Fruit fly (Drosophila melanogaster) S2 (cell line): Measurements from ENCODE around the gene NELF-B.

Source experiments
- CG8478 ChIP-seq: fragments of >200 bp; optimal IDR thresholded peaks from 2 replicates; lab custom pipeline; 2018
- CTCF ChIP-seq, 2 experiments: fragments of >200 bp; optimal IDR thresholded peaks; 2 replicates each; lab custom pipeline; 2018

DNA sequence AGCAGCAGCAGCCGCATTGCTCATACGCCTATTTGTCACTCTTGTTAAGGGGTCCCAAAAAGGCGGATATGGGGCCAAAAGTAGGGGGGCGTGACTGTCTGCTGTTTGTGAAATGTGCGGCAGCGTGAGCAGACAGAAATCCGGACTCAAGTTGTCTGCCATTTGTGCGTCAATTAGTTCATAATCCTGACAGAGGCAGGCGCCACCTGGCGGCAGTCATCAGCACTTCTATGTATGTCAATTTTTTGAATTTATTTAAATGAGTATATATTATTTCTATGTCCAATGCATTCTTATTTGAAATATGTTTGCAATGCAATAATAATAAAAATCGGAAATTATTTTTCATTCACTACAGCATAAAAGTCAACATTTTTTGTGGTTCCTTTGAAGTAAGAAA lies 15.9 kb upstream of the NELF-B start:
- TF ChIP-seq CG8478 (no peak), CTCF (optimal IDR thresholded peaks at IDR 0.05; lab: Kevin White, UChicago) (peak; percentile 76)
